ENCODE assay signal across 1 fruit fly cellular context in genomic region chr2L:12641534-12641933, dm6.
TF ChIP-seq lines count a peak whose summit lies in the region.

No protein-coding gene starts in this region.

TF ChIP-seq in whole organism, embryonic, 481 proteins besides CTCF, POLR2A, EP300 and RAD21 (continued from another document and continues in another):
- 0 out of 2 replicates have a peak, but pooled peaks have one; percentile 4 for TF ChIP-seq CG10959 (GFP tag; IDR thresholded peaks at IDR 0.05; lab: Robert Waterston, UW)
- TF ChIP-seq stc (GFP tag; IDR thresholded peaks at IDR 0.05; lab: Robert Waterston, UW) = no peak
- no peak for TF ChIP-seq CG1832 (GFP tag; optimal IDR thresholded peaks at IDR 0.05; lab: Kevin White, UChicago)
- TF ChIP-seq grn (GFP tag; optimal IDR thresholded peaks at IDR 0.05; lab: Kevin White, UChicago) = peak; percentile 36
- TF ChIP-seq otp (GFP tag; IDR thresholded peaks at IDR 0.05; lab: Robert Waterston, UW) = no peak
- TF ChIP-seq CG18619 (GFP tag; optimal IDR thresholded peaks at IDR 0.05; lab: Kevin White, UChicago) = no peak
- TF ChIP-seq Taf1 (GFP tag; IDR thresholded peaks at IDR 0.05; lab: Robert Waterston, UW) = no peak
- no peak for TF ChIP-seq pzg (GFP tag; optimal IDR thresholded peaks at IDR 0.05; lab: Kevin White, UChicago)
- TF ChIP-seq CG17612 (GFP tag; IDR thresholded peaks at IDR 0.05; lab: Robert Waterston, UW) = no peak
- peak; percentile 67 for TF ChIP-seq sens (GFP tag; lab: Kevin White, UChicago)
- TF ChIP-seq Dip3 (GFP tag; optimal IDR thresholded peaks at IDR 0.05; lab: Kevin White, UChicago) = no peak
- TF ChIP-seq btn (GFP tag; optimal IDR thresholded peaks at IDR 0.05; lab: Kevin White, UChicago) = no peak
- TF ChIP-seq CG2129 (GFP tag; IDR thresholded peaks at IDR 0.05; lab: Robert Waterston, UW; ENCODE audit: partially characterized antibody) = no peak
- TF ChIP-seq CG8089 (GFP tag; optimal IDR thresholded peaks at IDR 0.05; lab: Kevin White, UChicago) = no peak
- TF ChIP-seq ranshi (GFP tag; IDR thresholded peaks at IDR 0.05; lab: Robert Waterston, UW) = no peak
- TF ChIP-seq Bgb (GFP tag; IDR thresholded peaks at IDR 0.05; lab: Robert Waterston, UW; ENCODE audit: partially characterized antibody) = no peak
- TF ChIP-seq wek (GFP tag; optimal IDR thresholded peaks at IDR 0.05; lab: Kevin White, UChicago) = no peak
- TF ChIP-seq CG1529 (GFP tag; optimal IDR thresholded peaks at IDR 0.05; lab: Kevin White, UChicago) = no peak
- TF ChIP-seq Rx (GFP tag; IDR thresholded peaks at IDR 0.05; lab: Robert Waterston, UW) = no peak
- no peak for TF ChIP-seq Scr (GFP tag; IDR thresholded peaks at IDR 0.05; lab: Robert Waterston, UW; ENCODE audit: partially characterized antibody)
- TF ChIP-seq Dip2 (GFP tag; IDR thresholded peaks at IDR 0.05; lab: Robert Waterston, UW) = no peak
- TF ChIP-seq gem (tag; optimal IDR thresholded peaks at IDR 0.05; lab: Kevin White, UChicago) = peak; percentile 11
- TF ChIP-seq org-1 (GFP tag; optimal IDR thresholded peaks at IDR 0.05; lab: Kevin White, UChicago) = no peak
- TF ChIP-seq CG10654 (GFP tag; optimal IDR thresholded peaks at IDR 0.05; lab: Kevin White, UChicago) = no peak
- no peak for TF ChIP-seq CG3726 (GFP tag; IDR thresholded peaks at IDR 0.05; lab: Robert Waterston, UW)
- TF ChIP-seq caup (GFP tag; optimal IDR thresholded peaks at IDR 0.05; lab: Kevin White, UChicago; ENCODE audit: severe bottlenecking) = no peak
- no peak for TF ChIP-seq CG10543 (GFP tag; optimal IDR thresholded peaks at IDR 0.05; lab: Kevin White, UChicago)
- TF ChIP-seq Aef1 (GFP tag; IDR thresholded peaks at IDR 0.05; lab: Robert Waterston, UW) = no peak
- no peak for TF ChIP-seq Hr39 (optimal IDR thresholded peaks at IDR 0.05; lab: Kevin White, UChicago)
- no peak for TF ChIP-seq Hr3 (GFP tag; optimal IDR thresholded peaks at IDR 0.05; lab: Kevin White, UChicago)
- no peak for TF ChIP-seq z (GFP tag; IDR thresholded peaks at IDR 0.05; lab: Robert Waterston, UW)
- no peak for TF ChIP-seq bbx (GFP tag; IDR thresholded peaks at IDR 0.05; lab: Robert Waterston, UW; ENCODE audit: partially characterized antibody)
- no peak for TF ChIP-seq CG13624 (GFP tag; optimal IDR thresholded peaks at IDR 0.05; lab: Kevin White, UChicago)
- TF ChIP-seq Lim3 (GFP tag; IDR thresholded peaks at IDR 0.05; lab: Robert Waterston, UW) = no peak
- no peak for TF ChIP-seq CG11456 (GFP tag; IDR thresholded peaks at IDR 0.05; lab: Robert Waterston, UW)
- TF ChIP-seq klu (GFP tag; IDR thresholded peaks at IDR 0.05; lab: Robert Waterston, UW) = no peak
- TF ChIP-seq CG6791 (GFP tag; IDR thresholded peaks at IDR 0.05; lab: Robert Waterston, UW; ENCODE audit: partially characterized antibody) = no peak
- TF ChIP-seq CG6854 (GFP tag; optimal IDR thresholded peaks at IDR 0.05; lab: Kevin White, UChicago) = no peak
- peak; percentile 52 for TF ChIP-seq lab (GFP tag; optimal IDR thresholded peaks at IDR 0.05; lab: Kevin White, UChicago)
- TF ChIP-seq mam (GFP tag; optimal IDR thresholded peaks at IDR 0.05; lab: Kevin White, UChicago) = no peak
- no peak for TF ChIP-seq CG7839 (tag; optimal IDR thresholded peaks at IDR 0.05; lab: Kevin White, UChicago)
- TF ChIP-seq CG2199 (GFP tag; IDR thresholded peaks at IDR 0.05; lab: Robert Waterston, UW) = no peak
- no peak for TF ChIP-seq bsh (GFP tag; optimal IDR thresholded peaks at IDR 0.05; lab: Kevin White, UChicago)
- no peak for TF ChIP-seq crp (GFP tag; optimal IDR thresholded peaks at IDR 0.05; lab: Kevin White, UChicago)
- TF ChIP-seq gfzf (GFP tag; optimal IDR thresholded peaks at IDR 0.05; lab: Kevin White, UChicago) = no peak
- TF ChIP-seq hb (GFP tag; IDR thresholded peaks at IDR 0.05; lab: Robert Waterston, UW; ENCODE audit: partially characterized antibody) = no peak
- no peak for TF ChIP-seq Sin3A (optimal IDR thresholded peaks at IDR 0.05; lab: Kevin White, UChicago)
- TF ChIP-seq CG14667 (GFP tag; IDR thresholded peaks at IDR 0.05; lab: Robert Waterston, UW) = no peak
- TF ChIP-seq CG16863 (GFP tag; optimal IDR thresholded peaks at IDR 0.05; lab: Kevin White, UChicago) = no peak
- no peak for TF ChIP-seq peb (GFP tag; IDR thresholded peaks at IDR 0.05; lab: Robert Waterston, UW)
- no peak for TF ChIP-seq wdn (GFP tag; IDR thresholded peaks at IDR 0.05; lab: Robert Waterston, UW)
- no peak for TF ChIP-seq zfh2 (GFP tag; optimal IDR thresholded peaks at IDR 0.05; lab: Kevin White, UChicago)
- peak; percentile 12 for TF ChIP-seq kni (GFP tag; optimal IDR thresholded peaks at IDR 0.05; lab: Kevin White, UChicago)
- TF ChIP-seq bcd (GFP tag; optimal IDR thresholded peaks at IDR 0.05; lab: Kevin White, UChicago) = no peak
- TF ChIP-seq Doc2 (GFP tag; IDR thresholded peaks at IDR 0.05; lab: Robert Waterston, UW) = no peak
- TF ChIP-seq corto (GFP tag; optimal IDR thresholded peaks at IDR 0.05; lab: Kevin White, UChicago) = no peak
- no peak for TF ChIP-seq D19A (tag; optimal IDR thresholded peaks at IDR 0.05; lab: Kevin White, UChicago)
- no peak for TF ChIP-seq Lpt (GFP tag; optimal IDR thresholded peaks at IDR 0.05; lab: Kevin White, UChicago)
- no peak for TF ChIP-seq CG4820 (GFP tag; optimal IDR thresholded peaks at IDR 0.05; lab: Kevin White, UChicago)
- no peak for TF ChIP-seq Neu2 (GFP tag; optimal IDR thresholded peaks at IDR 0.05; lab: Kevin White, UChicago; ENCODE audit: borderline replicate concordance)
- TF ChIP-seq CG33557 (GFP tag; optimal IDR thresholded peaks at IDR 0.05; lab: Kevin White, UChicago) = peak; percentile 65
- no peak for TF ChIP-seq TFAM (GFP tag; optimal IDR thresholded peaks at IDR 0.05; lab: Kevin White, UChicago)
- no peak for TF ChIP-seq CG1024 (GFP tag; IDR thresholded peaks at IDR 0.05; lab: Robert Waterston, UW)
- TF ChIP-seq gcm2 (GFP tag; optimal IDR thresholded peaks at IDR 0.05; lab: Kevin White, UChicago) = no peak
- TF ChIP-seq sna (GFP tag; IDR thresholded peaks at IDR 0.05; lab: Robert Waterston, UW; ENCODE audit: partially characterized antibody) = no peak
- no peak for TF ChIP-seq CG14050 (GFP tag; IDR thresholded peaks at IDR 0.05; lab: Robert Waterston, UW)
- TF ChIP-seq croc (GFP tag; conservative IDR thresholded peaks at IDR 0.05; lab: Robert Waterston, UW) = no peak
- no peak for TF ChIP-seq phol (tag; optimal IDR thresholded peaks at IDR 0.05; lab: Kevin White, UChicago)
- no peak for TF ChIP-seq disco-r (GFP tag; optimal IDR thresholded peaks at IDR 0.05; lab: Kevin White, UChicago)
- TF ChIP-seq nerfin-1 (tag; optimal IDR thresholded peaks at IDR 0.05; lab: Kevin White, UChicago) = no peak
- TF ChIP-seq Side (GFP tag; optimal IDR thresholded peaks at IDR 0.05; lab: Kevin White, UChicago) = no peak
- TF ChIP-seq E2f1 (GFP tag; IDR thresholded peaks at IDR 0.05; lab: Robert Waterston, UW) = no peak
- TF ChIP-seq ci (GFP tag; IDR thresholded peaks at IDR 0.05; lab: Robert Waterston, UW) = no peak
- no peak for TF ChIP-seq ham (GFP tag; IDR thresholded peaks at IDR 0.05; lab: Robert Waterston, UW)
- no peak for TF ChIP-seq Oaz (GFP tag; IDR thresholded peaks at IDR 0.05; lab: Robert Waterston, UW)
- no peak for TF ChIP-seq schlank (tag; optimal IDR thresholded peaks at IDR 0.05; lab: Kevin White, UChicago)
- TF ChIP-seq Usf (GFP tag; optimal IDR thresholded peaks at IDR 0.05; lab: Kevin White, UChicago) = no peak
- no peak for TF ChIP-seq aop (GFP tag; IDR thresholded peaks at IDR 0.05; lab: Robert Waterston, UW)
- no peak for TF ChIP-seq CG9876 (GFP tag; optimal IDR thresholded peaks at IDR 0.05; lab: Kevin White, UChicago)
- TF ChIP-seq CG3407 (GFP tag; optimal IDR thresholded peaks at IDR 0.05; lab: Kevin White, UChicago) = peak; percentile 33
- TF ChIP-seq Nf-YC (tag; optimal IDR thresholded peaks at IDR 0.05; lab: Kevin White, UChicago) = no peak
- TF ChIP-seq Meics (GFP tag; optimal IDR thresholded peaks at IDR 0.05; lab: Kevin White, UChicago) = no peak
- TF ChIP-seq Nf-YA (GFP tag; IDR thresholded peaks at IDR 0.05; lab: Robert Waterston, UW) = no peak
- TF ChIP-seq cg (GFP tag; optimal IDR thresholded peaks at IDR 0.05; lab: Kevin White, UChicago) = no peak
- peak; percentile 56 for TF ChIP-seq CG4360 (GFP tag; IDR thresholded peaks at IDR 0.05; lab: Robert Waterston, UW)
- TF ChIP-seq jumu (GFP tag; optimal IDR thresholded peaks at IDR 0.05; lab: Kevin White, UChicago) = no peak
- peak; percentile 86 for TF ChIP-seq exex (tag; optimal IDR thresholded peaks at IDR 0.05; lab: Kevin White, UChicago)
- no peak for TF ChIP-seq br (optimal IDR thresholded peaks at IDR 0.05; lab: Kevin White, UChicago)
- no peak for TF ChIP-seq Gsc (GFP tag; IDR thresholded peaks at IDR 0.05; lab: Robert Waterston, UW)
- TF ChIP-seq en (GFP tag; optimal IDR thresholded peaks at IDR 0.05; lab: Kevin White, UChicago) = no peak
- no peak for TF ChIP-seq sisA (GFP tag; IDR thresholded peaks at IDR 0.05; lab: Robert Waterston, UW)
- no peak for TF ChIP-seq Ada2b (GFP tag; IDR thresholded peaks at IDR 0.05; lab: Robert Waterston, UW)
- TF ChIP-seq dan (GFP tag; IDR thresholded peaks at IDR 0.05; lab: Robert Waterston, UW) = no peak
- peak; percentile 8 for TF ChIP-seq ATbp (GFP tag; optimal IDR thresholded peaks at IDR 0.05; lab: Kevin White, UChicago)
- no peak for TF ChIP-seq HLH3B (GFP tag; IDR thresholded peaks at IDR 0.05; lab: Robert Waterston, UW)
- TF ChIP-seq Eip74EF (GFP tag; optimal IDR thresholded peaks at IDR 0.05; lab: Kevin White, UChicago) = no peak
- TF ChIP-seq CG4328 (GFP tag; optimal IDR thresholded peaks at IDR 0.05; lab: Kevin White, UChicago) = peak; percentile 8
- peak; percentile 65 for TF ChIP-seq CG7745 (tag; optimal IDR thresholded peaks at IDR 0.05; lab: Kevin White, UChicago)
- no peak for TF ChIP-seq H2.0 (GFP tag; IDR thresholded peaks at IDR 0.05; lab: Robert Waterston, UW)
- TF ChIP-seq Ets97D (GFP tag; optimal IDR thresholded peaks at IDR 0.05; lab: Kevin White, UChicago) = no peak
- TF ChIP-seq Myb (GFP tag; optimal IDR thresholded peaks at IDR 0.05; lab: Kevin White, UChicago) = no peak
- no peak for TF ChIP-seq yki (optimal IDR thresholded peaks at IDR 0.05; lab: Kevin White, UChicago)
- no peak for TF ChIP-seq fd3F (GFP tag; optimal IDR thresholded peaks at IDR 0.05; lab: Kevin White, UChicago)
- no peak for TF ChIP-seq CG4282 (GFP tag; optimal IDR thresholded peaks at IDR 0.05; lab: Kevin White, UChicago)
- no peak for TF ChIP-seq Mrtf (GFP tag; IDR thresholded peaks at IDR 0.05; lab: Robert Waterston, UW)
- peak; percentile 15 for TF ChIP-seq CG18262 (tag; optimal IDR thresholded peaks at IDR 0.05; lab: Kevin White, UChicago)
- TF ChIP-seq CG4404 (GFP tag; IDR thresholded peaks at IDR 0.05; lab: Robert Waterston, UW) = no peak
- no peak for TF ChIP-seq Hsf (GFP tag; optimal IDR thresholded peaks at IDR 0.05; lab: Kevin White, UChicago)
- TF ChIP-seq Sox102F (GFP tag; optimal IDR thresholded peaks at IDR 0.05; lab: Kevin White, UChicago) = no peak
- TF ChIP-seq seq (GFP tag; IDR thresholded peaks at IDR 0.05; lab: Robert Waterston, UW) = no peak
- no peak for TF ChIP-seq CG11398 (GFP tag; optimal IDR thresholded peaks at IDR 0.05; lab: Kevin White, UChicago)
- TF ChIP-seq CG11560 (tag; IDR thresholded peaks at IDR 0.05; lab: Robert Waterston, UW) = no peak
- no peak for TF ChIP-seq jigr1 (GFP tag; IDR thresholded peaks at IDR 0.05; lab: Robert Waterston, UW)
- no peak for TF ChIP-seq Pdp1 (GFP tag; optimal IDR thresholded peaks at IDR 0.05; lab: Kevin White, UChicago)
- TF ChIP-seq CG9727 (GFP tag; optimal IDR thresholded peaks at IDR 0.05; lab: Kevin White, UChicago) = peak; percentile 50
- TF ChIP-seq fu2 (GFP tag; optimal IDR thresholded peaks at IDR 0.05; lab: Kevin White, UChicago) = no peak
- TF ChIP-seq HLH54F (GFP tag; optimal IDR thresholded peaks at IDR 0.05; lab: Kevin White, UChicago) = no peak
- no peak; the same call in 1 of the 2 replicates for TF ChIP-seq chm (GFP tag; IDR thresholded peaks at IDR 0.05; lab: Robert Waterston, UW)
- TF ChIP-seq B-H1 (GFP tag; IDR thresholded peaks at IDR 0.05; lab: Robert Waterston, UW) = no peak
- TF ChIP-seq CG9609 (GFP tag; optimal IDR thresholded peaks at IDR 0.05; lab: Kevin White, UChicago) = no peak
- no peak for TF ChIP-seq vfl (GFP tag; optimal IDR thresholded peaks at IDR 0.05; lab: Kevin White, UChicago)
- no peak for TF ChIP-seq CG32532 (GFP tag; IDR thresholded peaks at IDR 0.05; lab: Robert Waterston, UW)
- TF ChIP-seq CG42726 (GFP tag; IDR thresholded peaks at IDR 0.05; lab: Robert Waterston, UW; ENCODE audit: partially characterized antibody) = no peak
- TF ChIP-seq Sox100B (GFP tag; optimal IDR thresholded peaks at IDR 0.05; lab: Kevin White, UChicago) = no peak
- peak; percentile 58 for TF ChIP-seq ac (GFP tag; optimal IDR thresholded peaks at IDR 0.05; lab: Kevin White, UChicago)
- TF ChIP-seq NC2α (GFP tag; optimal IDR thresholded peaks at IDR 0.05; lab: Kevin White, UChicago) = no peak
- no peak for TF ChIP-seq salm (tag; optimal IDR thresholded peaks at IDR 0.05; lab: Kevin White, UChicago)
- no peak for TF ChIP-seq tin (GFP tag; optimal IDR thresholded peaks at IDR 0.05; lab: Kevin White, UChicago)
- no peak for TF ChIP-seq CG4707 (GFP tag; optimal IDR thresholded peaks at IDR 0.05; lab: Kevin White, UChicago)
- no peak for TF ChIP-seq tll (GFP tag; optimal IDR thresholded peaks at IDR 0.05; lab: Kevin White, UChicago)
- TF ChIP-seq CG31365 (tag; optimal IDR thresholded peaks at IDR 0.05; lab: Kevin White, UChicago) = no peak
- no peak for TF ChIP-seq CG17912 (GFP tag; optimal IDR thresholded peaks at IDR 0.05; lab: Kevin White, UChicago)
- peak; percentile 79 for TF ChIP-seq CG15696 (tag; optimal IDR thresholded peaks at IDR 0.05; lab: Kevin White, UChicago)
- TF ChIP-seq NC2β (GFP tag; optimal IDR thresholded peaks at IDR 0.05; lab: Kevin White, UChicago) = no peak
- no peak for TF ChIP-seq CG7786 (GFP tag; optimal IDR thresholded peaks at IDR 0.05; lab: Kevin White, UChicago)
- no peak for TF ChIP-seq CG8765 (GFP tag; IDR thresholded peaks at IDR 0.05; lab: Robert Waterston, UW)
- no peak for TF ChIP-seq CG10274 (GFP tag; optimal IDR thresholded peaks at IDR 0.05; lab: Kevin White, UChicago)
- TF ChIP-seq abd-A (tag; optimal IDR thresholded peaks at IDR 0.05; lab: Kevin White, UChicago) = no peak
- no peak for TF ChIP-seq chinmo (GFP tag; IDR thresholded peaks at IDR 0.05; lab: Robert Waterston, UW; ENCODE audit: partially characterized antibody)
- TF ChIP-seq pnt (GFP tag; optimal IDR thresholded peaks at IDR 0.05; lab: Kevin White, UChicago) = no peak
- no peak for TF ChIP-seq ara (GFP tag; IDR thresholded peaks at IDR 0.05; lab: Robert Waterston, UW)
- no peak for TF ChIP-seq Blimp-1 (GFP tag; optimal IDR thresholded peaks at IDR 0.05; lab: Kevin White, UChicago)
